Fruit fly (Drosophila melanogaster): ENCODE measurements around the gene CG42588.

CG42588 gene

dm6 chr3L:12831290-12831952 lies 17.4 kb downstream of the CG42588 start (continued):
- TF ChIP-seq Gsc (GFP tag; IDR thresholded peaks at IDR 0.05) (no peak), slp2 (GFP tag; optimal IDR thresholded peaks at IDR 0.05) (peak; percentile 38), onecut (GFP tag; IDR thresholded peaks at IDR 0.05) (no peak), CG15601 (tag; optimal IDR thresholded peaks at IDR 0.05) (no peak), chif (GFP tag; optimal IDR thresholded peaks at IDR 0.05) (peak in 1 of 2 experiments; percentile 22), Oaz (GFP tag; IDR thresholded peaks at IDR 0.05) (no peak; the same call in 1 of the 2 replicates), Ada2b (GFP tag; IDR thresholded peaks at IDR 0.05) (peak; percentile 66), BtbVII (GFP tag; optimal IDR thresholded peaks at IDR 0.05) (peak; percentile 40), CG12391 (tag; optimal IDR thresholded peaks at IDR 0.05) (peak; percentile 61), Drgx (GFP tag; IDR thresholded peaks at IDR 0.05) (peak; percentile 70), Optix (GFP tag; IDR thresholded peaks at IDR 0.05) (no peak), Ptx1 (GFP tag; IDR thresholded peaks at IDR 0.05) (peak; percentile 67), vnd (GFP tag; IDR thresholded peaks at IDR 0.05; ENCODE audit: partially characterized antibody) (no peak), CG17359 (tag; optimal IDR thresholded peaks at IDR 0.05) (peak; percentile 60), CG2120 (GFP tag; optimal IDR thresholded peaks at IDR 0.05) (peak; percentile 80), CG10147 (GFP tag; optimal IDR thresholded peaks at IDR 0.05) (peak; percentile 25), CG30403 (GFP tag; optimal IDR thresholded peaks at IDR 0.05) (peak; percentile 74), sisA (GFP tag; IDR thresholded peaks at IDR 0.05) (peak; percentile 52; the same call in 1 of the 2 replicates), CG32532 (GFP tag; IDR thresholded peaks at IDR 0.05) (peak; percentile 61; the same call in 1 of the 2 replicates), dpn (GFP tag; optimal IDR thresholded peaks at IDR 0.05) (peak; percentile 44 to 51), CG6854 (GFP tag; optimal IDR thresholded peaks at IDR 0.05) (peak; percentile 19), Vsx1 (GFP tag; optimal IDR thresholded peaks at IDR 0.05) (no peak), CG2129 (GFP tag; IDR thresholded peaks at IDR 0.05; ENCODE audit: partially characterized antibody) (no peak), CG32767 (GFP tag; IDR thresholded peaks at IDR 0.05) (no peak), CG8765 (GFP tag; IDR thresholded peaks at IDR 0.05) (no peak), rib (GFP tag; IDR thresholded peaks at IDR 0.05) (peak; percentile 62; the same call in 1 of the 2 replicates), knrl (GFP tag; IDR thresholded peaks at IDR 0.05; ENCODE audit: partially characterized antibody) (no peak), CG1602 (GFP tag; optimal IDR thresholded peaks at IDR 0.05) (peak; percentile 34), CG6813 (GFP tag; optimal IDR thresholded peaks at IDR 0.05) (no peak), mld (GFP tag; IDR thresholded peaks at IDR 0.05; ENCODE audit: partially characterized antibody) (no peak), CG13296 (GFP tag; optimal IDR thresholded peaks at IDR 0.05) (no peak), CG16815 (GFP tag; optimal IDR thresholded peaks at IDR 0.05) (peak; percentile 35), kah (GFP tag; optimal IDR thresholded peaks at IDR 0.05) (no peak), Hr78 (GFP tag; optimal IDR thresholded peaks at IDR 0.05) (no peak), CG2199 (GFP tag; IDR thresholded peaks at IDR 0.05) (no peak), CG14667 (GFP tag; IDR thresholded peaks at IDR 0.05) (no peak), chm (GFP tag; IDR thresholded peaks at IDR 0.05) (peak; percentile 36; the same call in 1 of the 2 replicates), CG1529 (GFP tag; optimal IDR thresholded peaks at IDR 0.05) (peak; percentile 42), HLHmδ (GFP tag; optimal IDR thresholded peaks at IDR 0.05) (no peak), CG12236 (GFP tag; optimal IDR thresholded peaks at IDR 0.05) (no peak), E2f1 (GFP tag; IDR thresholded peaks at IDR 0.05) (no peak), maf-S (GFP tag; optimal IDR thresholded peaks at IDR 0.05) (no peak), lola (GFP tag; optimal IDR thresholded peaks at IDR 0.05) (no peak), Ssrp (tag; optimal IDR thresholded peaks at IDR 0.05) (peak; percentile 43), Dek (tag; optimal IDR thresholded peaks at IDR 0.05) (peak; percentile 25), CG4404 (GFP tag; IDR thresholded peaks at IDR 0.05) (no peak), Ets97D (GFP tag; optimal IDR thresholded peaks at IDR 0.05) (no peak), en (GFP tag; optimal IDR thresholded peaks at IDR 0.05) (peak; percentile 50), sr (GFP tag; IDR thresholded peaks at IDR 0.05) (no peak), CG4360 (GFP tag; IDR thresholded peaks at IDR 0.05) (no peak)
